Fruit fly (Drosophila melanogaster) whole organism, embryonic: ENCODE measurements around the gene RpS28a.
A peak's percentile ranks its signal among the peaks of the same experiment; 100 is the strongest.

Experiments
- CG10321 ChIP-seq: fragments of 200-800 bp; sonication (Bioruptor generic); IDR thresholded peaks from 2 replicates; pipeline ENCODE4 v1.3.6; 2022; ENCODE audit warnings: missing biosample characterization, missing genetic modification characterization
- CG11696 ChIP-seq: fragments of 200-800 bp; sonication (Bioruptor generic); IDR thresholded peaks from 2 replicates; pipeline ENCODE4 v1.3.6; 2022; ENCODE audit warnings: missing biosample characterization, missing genetic modification characterization
- CG12299 ChIP-seq: fragments of 200-800 bp; sonication (Bioruptor generic); optimal IDR thresholded peaks from 2 replicates; lab custom pipeline; 2018; ENCODE audit warnings: missing biosample characterization, mild to moderate bottlenecking, missing genetic modification characterization
- CG13424 ChIP-seq: fragments of 200-800 bp; sonication (Bioruptor generic); optimal IDR thresholded peaks from 2 replicates; lab custom pipeline; 2019; ENCODE audit warnings: missing biosample characterization, mild to moderate bottlenecking, missing genetic modification characterization, moderate library complexity
- CG14710 ChIP-seq: fragments of 200-800 bp; sonication (Bioruptor generic); optimal IDR thresholded peaks from 3 replicates; lab custom pipeline; 2019; ENCODE audit warnings: missing biosample characterization, mild to moderate bottlenecking, missing genetic modification characterization, moderate library complexity
- CG15269 ChIP-seq: fragments of 200-800 bp; sonication (Bioruptor generic); optimal IDR thresholded peaks from 2 replicates; lab custom pipeline; 2018; ENCODE audit warnings: missing biosample characterization, mild to moderate bottlenecking, missing genetic modification characterization, moderate library complexity
- CG18764 ChIP-seq: fragments of 200-800 bp; sonication (Bioruptor generic); optimal IDR thresholded peaks from 3 replicates; lab custom pipeline; 2016; ENCODE audit warnings: missing biosample characterization, missing genetic modification characterization
- CG4707 ChIP-seq: fragments of 200-800 bp; sonication (Bioruptor generic); optimal IDR thresholded peaks from 2 replicates; lab custom pipeline; 2018; ENCODE audit warnings: missing biosample characterization, mild to moderate bottlenecking, missing genetic modification characterization, moderate library complexity
- CG6765 ChIP-seq: fragments of 200-800 bp; sonication (Bioruptor generic); optimal IDR thresholded peaks from 3 replicates; lab custom pipeline; 2017; ENCODE audit warnings: missing biosample characterization, mild to moderate bottlenecking, missing genetic modification characterization
- CG7963 ChIP-seq: fragments of 200-800 bp; sonication (Bioruptor generic); IDR thresholded peaks from 3 replicates; pipeline ENCODE4 v1.3.6; 2022; ENCODE audit warnings: missing biosample characterization, missing genetic modification characterization; ENCODE audit not compliant: partially characterized antibody
- CG8281 ChIP-seq: fragments of 200-800 bp; sonication (Bioruptor generic); optimal IDR thresholded peaks from 2 replicates; lab custom pipeline; 2018; ENCODE audit warnings: missing biosample characterization, mild to moderate bottlenecking, missing genetic modification characterization, moderate library complexity
- CG9797 ChIP-seq: fragments of 200-800 bp; sonication (Bioruptor generic); optimal IDR thresholded peaks from 3 replicates; lab custom pipeline; 2018; ENCODE audit warnings: missing biosample characterization, mild to moderate bottlenecking, missing genetic modification characterization
- Camta ChIP-seq: fragments of 200-800 bp; sonication (Bioruptor generic); optimal IDR thresholded peaks from 2 replicates; lab custom pipeline; 2016; ENCODE audit warnings: missing biosample characterization, missing genetic modification characterization
- Dfd ChIP-seq, 2 experiments: fragments of >200 bp; optimal IDR thresholded peaks; 2 replicates each; lab custom pipeline; 2017; ENCODE audit warnings: missing biosample characterization in 2 of 2, missing genetic modification characterization in 2 of 2
- Doc3 ChIP-seq: fragments of 200-800 bp; sonication (Bioruptor generic); IDR thresholded peaks from 3 replicates; pipeline ENCODE4 v1.3.6; 2022; ENCODE audit warnings: missing biosample characterization, missing genetic modification characterization; ENCODE audit not compliant: partially characterized antibody
- Dref ChIP-seq: fragments of 200-800 bp; sonication (Bioruptor generic); IDR thresholded peaks from 2 replicates; pipeline ENCODE4 v1.3.6; 2022; ENCODE audit warnings: missing biosample characterization, missing genetic modification characterization
- Gug ChIP-seq: fragments of 200-800 bp; sonication (Bioruptor generic); IDR thresholded peaks from 4 replicates; pipeline ENCODE4 v1.3.6; 2022; ENCODE audit warnings: missing biosample characterization, missing genetic modification characterization
- H15 ChIP-seq: fragments of 200-800 bp; sonication (Bioruptor generic); IDR thresholded peaks from 3 replicates; pipeline ENCODE4 v1.3.6; 2022; ENCODE audit warnings: missing biosample characterization, missing genetic modification characterization
- H2.0 ChIP-seq: fragments of 200-800 bp; sonication (Bioruptor generic); IDR thresholded peaks from 2 replicates; pipeline ENCODE4 v1.3.6; 2022; ENCODE audit warnings: missing biosample characterization, missing genetic modification characterization
- HLH3B ChIP-seq: fragments of 200-800 bp; sonication (Bioruptor generic); IDR thresholded peaks from 2 replicates; pipeline ENCODE4 v1.3.6; 2022; ENCODE audit warnings: missing biosample characterization, missing genetic modification characterization
- HLHmδ ChIP-seq: fragments of 200-800 bp; sonication (Bioruptor generic); optimal IDR thresholded peaks from 2 replicates; lab custom pipeline; 2018; ENCODE audit warnings: missing biosample characterization, mild to moderate bottlenecking, missing genetic modification characterization, moderate library complexity
- HmgZ ChIP-seq: fragments of 200-800 bp; sonication (Bioruptor generic); optimal IDR thresholded peaks from 2 replicates; lab custom pipeline; 2018; ENCODE audit warnings: missing biosample characterization, mild to moderate bottlenecking, missing genetic modification characterization
- Hsf ChIP-seq: fragments of 200-800 bp; sonication (Bioruptor generic); optimal IDR thresholded peaks from 3 replicates; lab custom pipeline; 2016; ENCODE audit warnings: missing biosample characterization, missing genetic modification characterization
- Lim3 ChIP-seq: fragments of 200-800 bp; sonication (Bioruptor generic); IDR thresholded peaks from 2 replicates; pipeline ENCODE4 v1.3.6; 2022; ENCODE audit warnings: missing biosample characterization, missing genetic modification characterization
- Lpt ChIP-seq: fragments of >200 bp; optimal IDR thresholded peaks from 2 replicates; lab custom pipeline; 2018; ENCODE audit warnings: missing biosample characterization, missing genetic modification characterization
- MESR4 ChIP-seq: fragments of 200-800 bp; sonication (Bioruptor generic); optimal IDR thresholded peaks from 2 replicates; lab custom pipeline; 2018; ENCODE audit warnings: missing biosample characterization, mild to moderate bottlenecking, missing genetic modification characterization, moderate library complexity
- Neu2 ChIP-seq: fragments of 200-800 bp; sonication (Bioruptor generic); optimal IDR thresholded peaks from 3 replicates; lab custom pipeline; 2016; ENCODE audit warnings: missing biosample characterization, missing genetic modification characterization, borderline replicate concordance
- Rfx ChIP-seq: fragments of 200-800 bp; sonication (Bioruptor generic); IDR thresholded peaks from 2 replicates; pipeline ENCODE4 v1.3.6; 2022; ENCODE audit warnings: missing biosample characterization, missing genetic modification characterization
- Six4 ChIP-seq: fragments of 200-800 bp; sonication (Bioruptor generic); optimal IDR thresholded peaks from 2 replicates; lab custom pipeline; 2016; ENCODE audit warnings: missing biosample characterization, missing genetic modification characterization
- Sox100B ChIP-seq: fragments of 200-800 bp; sonication (Bioruptor generic); optimal IDR thresholded peaks from 3 replicates; lab custom pipeline; 2018; ENCODE audit warnings: missing biosample characterization, mild to moderate bottlenecking, missing genetic modification characterization
- Tbp ChIP-seq: fragments of >200 bp; optimal IDR thresholded peaks from 2 replicates; lab custom pipeline; 2018; ENCODE audit warnings: missing biosample characterization, missing genetic modification characterization
- ab ChIP-seq: fragments of 200-800 bp; sonication (Bioruptor generic); optimal IDR thresholded peaks from 2 replicates; lab custom pipeline; 2016; ENCODE audit warnings: missing biosample characterization, missing genetic modification characterization
- chif ChIP-seq, 2 experiments: fragments of 200-800 bp; sonication (Bioruptor generic); optimal IDR thresholded peaks; 3 replicates each; lab custom pipeline; 2016; ENCODE audit warnings: missing biosample characterization in 2 of 2, missing genetic modification characterization in 2 of 2
- chinmo ChIP-seq: fragments of 200-800 bp; sonication (Bioruptor generic); IDR thresholded peaks from 4 replicates; pipeline ENCODE4 v1.3.6; 2022; ENCODE audit warnings: missing biosample characterization, missing genetic modification characterization; ENCODE audit not compliant: partially characterized antibody
- crol ChIP-seq: fragments of 200-800 bp; sonication (Bioruptor generic); IDR thresholded peaks from 2 replicates; pipeline ENCODE4 v1.3.6; 2022; ENCODE audit warnings: missing biosample characterization, missing genetic modification characterization
- danr ChIP-seq: fragments of 200-800 bp; sonication (Bioruptor generic); IDR thresholded peaks from 2 replicates; pipeline ENCODE4 v1.3.6; 2022; ENCODE audit warnings: missing biosample characterization, missing genetic modification characterization
- ems ChIP-seq: fragments of 200-800 bp; sonication (Bioruptor generic); optimal IDR thresholded peaks from 3 replicates; lab custom pipeline; 2016; ENCODE audit warnings: missing biosample characterization, missing genetic modification characterization
- gem ChIP-seq: fragments of 200-800 bp; sonication (Bioruptor generic); optimal IDR thresholded peaks from 2 replicates; lab custom pipeline; 2019; ENCODE audit warnings: missing biosample characterization, mild to moderate bottlenecking, missing genetic modification characterization, moderate library complexity
- jigr1 ChIP-seq: fragments of 200-800 bp; sonication (Bioruptor generic); IDR thresholded peaks from 3 replicates; pipeline ENCODE4 v1.3.6; 2022; ENCODE audit warnings: missing biosample characterization, missing genetic modification characterization
- jing ChIP-seq: fragments of 200-800 bp; sonication (Bioruptor generic); optimal IDR thresholded peaks from 2 replicates; lab custom pipeline; 2018; ENCODE audit warnings: missing biosample characterization, mild to moderate bottlenecking, missing genetic modification characterization
- rib ChIP-seq: fragments of 200-800 bp; sonication (Bioruptor generic); IDR thresholded peaks from 2 replicates; pipeline ENCODE4 v1.3.6; 2022; ENCODE audit warnings: missing biosample characterization, missing genetic modification characterization
- sens-2 ChIP-seq: fragments of 200-800 bp; sonication (Bioruptor generic); IDR thresholded peaks from 2 replicates; pipeline ENCODE4 v1.3.6; 2022; ENCODE audit warnings: missing biosample characterization, missing genetic modification characterization
- so ChIP-seq: fragments of 200-800 bp; sonication (Bioruptor generic); IDR thresholded peaks from 3 replicates; pipeline ENCODE4 v1.3.6; 2022; ENCODE audit warnings: missing biosample characterization, missing genetic modification characterization
- stc ChIP-seq: fragments of 200-800 bp; sonication (Bioruptor generic); IDR thresholded peaks from 2 replicates; pipeline ENCODE4 v1.3.6; 2022; ENCODE audit warnings: missing biosample characterization, missing genetic modification characterization
- tll ChIP-seq, 2 experiments: fragments of 200-800 bp in 1 of 2; fragments of >200 bp in 1 of 2; sonication (Bioruptor generic) in 1 of 2; optimal IDR thresholded peaks; 2 replicates each; lab custom pipeline; 2017 to 2019; ENCODE audit warnings: missing biosample characterization in 2 of 2, missing genetic modification characterization in 2 of 2, mild to moderate bottlenecking in 1 of 2, moderate library complexity in 1 of 2
- vfl ChIP-seq: fragments of 200-800 bp; sonication (Bioruptor generic); optimal IDR thresholded peaks from 2 replicates; lab custom pipeline; 2016; ENCODE audit warnings: missing biosample characterization, missing genetic modification characterization
- vvl ChIP-seq: fragments of 200-800 bp; sonication (Bioruptor generic); IDR thresholded peaks from 2 replicates; pipeline ENCODE4 v1.3.6; 2022; ENCODE audit warnings: missing biosample characterization, missing genetic modification characterization
- zen2 ChIP-seq: fragments of 200-800 bp; sonication (Bioruptor generic); IDR thresholded peaks from 3 replicates; pipeline ENCODE4 v1.3.6; 2022; ENCODE audit warnings: missing biosample characterization, missing genetic modification characterization; ENCODE audit not compliant: partially characterized antibody
- zfh2 ChIP-seq: fragments of 200-800 bp; sonication (Bioruptor generic); optimal IDR thresholded peaks from 2 replicates; lab custom pipeline; 2016; ENCODE audit warnings: missing biosample characterization, missing genetic modification characterization

RpS28a gene

dm6 chr3R:30021559-30022451 is 643 bp downstream of the RpS28a start, which contains the start of gene Mgat2 (continued):
- TF ChIP-seq H2.0 (GFP tag; lab: Robert Waterston, UW): no peak
- no peak for TF ChIP-seq Dfd (GFP tag; optimal IDR thresholded peaks at IDR 0.05; lab: Kevin White, UChicago)
- no peak for TF ChIP-seq Lim3 (GFP tag; lab: Robert Waterston, UW)
- TF ChIP-seq Six4 (GFP tag; lab: Kevin White, UChicago): no peak
- peak; percentile 69 for TF ChIP-seq HmgZ (tag; lab: Kevin White, UChicago)
- peak in 1 of 2 experiments; percentile 7 for TF ChIP-seq chif (GFP tag; optimal IDR thresholded peaks at IDR 0.05; lab: Kevin White, UChicago)
- TF ChIP-seq Neu2 (GFP tag; lab: Kevin White, UChicago): no peak
- no peak for TF ChIP-seq danr (GFP tag; lab: Robert Waterston, UW)
- peak in 1 of 2 experiments; percentile 45 for TF ChIP-seq tll (GFP tag; optimal IDR thresholded peaks at IDR 0.05; lab: Kevin White, UChicago)
- TF ChIP-seq CG6765 (GFP tag; lab: Kevin White, UChicago): peak; percentile 28
- TF ChIP-seq H15: no peak
- TF ChIP-seq CG13424 (tag; lab: Kevin White, UChicago): peak; percentile 27
- no peak for TF ChIP-seq CG9797 (GFP tag; lab: Kevin White, UChicago)
- TF ChIP-seq gem (tag; lab: Kevin White, UChicago): no peak
- no peak for TF ChIP-seq Lpt
- TF ChIP-seq zfh2: no peak
- no peak for TF ChIP-seq jing (GFP tag; lab: Kevin White, UChicago)
- peak; percentile 11 for TF ChIP-seq ems (GFP tag; lab: Kevin White, UChicago)
- no peak for TF ChIP-seq CG18764
- peak; percentile 34; the same call in 2 of the 3 replicates for TF ChIP-seq so (GFP tag; lab: Robert Waterston, UW)
- TF ChIP-seq stc (GFP tag; lab: Robert Waterston, UW): no peak
- peak; percentile 77 for TF ChIP-seq Dref (GFP tag; lab: Robert Waterston, UW)
- TF ChIP-seq rib (GFP tag; lab: Robert Waterston, UW): peak; percentile 62; the same call in 1 of the 2 replicates
- TF ChIP-seq CG15269 (tag; lab: Kevin White, UChicago): no peak
- TF ChIP-seq zen2 (GFP tag; lab: Robert Waterston, UW): peak; percentile 90
- TF ChIP-seq jigr1 (GFP tag; lab: Robert Waterston, UW): no peak
- TF ChIP-seq MESR4 (GFP tag; lab: Kevin White, UChicago): peak; percentile 81
- peak; percentile 37; the same call in 1 of the 2 replicates for TF ChIP-seq Rfx (GFP tag; lab: Robert Waterston, UW)
- TF ChIP-seq Hsf: no peak
- peak; percentile 39; the same call in 1 of the 2 replicates for TF ChIP-seq sens-2 (GFP tag; lab: Robert Waterston, UW)
- TF ChIP-seq HLH3B (GFP tag; lab: Robert Waterston, UW): no peak
- no peak for TF ChIP-seq ab (GFP tag; lab: Kevin White, UChicago)
- TF ChIP-seq CG12299 (tag; lab: Kevin White, UChicago): no peak
- TF ChIP-seq Doc3 (GFP tag; lab: Robert Waterston, UW): peak; percentile 94
- TF ChIP-seq CG10321 (GFP tag; lab: Robert Waterston, UW): peak; percentile 72
- peak; percentile 62 for TF ChIP-seq CG4707 (GFP tag; lab: Kevin White, UChicago)
- TF ChIP-seq Camta (GFP tag; lab: Kevin White, UChicago): no peak
- TF ChIP-seq CG8281: no peak
- TF ChIP-seq HLHmδ (GFP tag; lab: Kevin White, UChicago): peak; percentile 97
- no peak for TF ChIP-seq Tbp
- TF ChIP-seq crol (GFP tag; lab: Robert Waterston, UW): no peak
- TF ChIP-seq CG11696 (GFP tag; lab: Robert Waterston, UW): 0 out of 2 replicates have a peak, but pooled peaks have one; percentile 7
- TF ChIP-seq CG7963 (GFP tag; lab: Robert Waterston, UW): peak; percentile 82
- TF ChIP-seq vvl (GFP tag; lab: Robert Waterston, UW): peak; percentile 84
- no peak for TF ChIP-seq vfl (GFP tag; lab: Kevin White, UChicago)
- peak; percentile 19 for TF ChIP-seq CG14710
- TF ChIP-seq Gug (GFP tag; lab: Robert Waterston, UW): no peak
- peak; percentile 97 for TF ChIP-seq chinmo (GFP tag; lab: Robert Waterston, UW)
- no peak for TF ChIP-seq Sox100B (GFP tag; lab: Kevin White, UChicago)
